Fruit fly (Drosophila melanogaster): ENCODE data around the gene Art8.

DNA sequence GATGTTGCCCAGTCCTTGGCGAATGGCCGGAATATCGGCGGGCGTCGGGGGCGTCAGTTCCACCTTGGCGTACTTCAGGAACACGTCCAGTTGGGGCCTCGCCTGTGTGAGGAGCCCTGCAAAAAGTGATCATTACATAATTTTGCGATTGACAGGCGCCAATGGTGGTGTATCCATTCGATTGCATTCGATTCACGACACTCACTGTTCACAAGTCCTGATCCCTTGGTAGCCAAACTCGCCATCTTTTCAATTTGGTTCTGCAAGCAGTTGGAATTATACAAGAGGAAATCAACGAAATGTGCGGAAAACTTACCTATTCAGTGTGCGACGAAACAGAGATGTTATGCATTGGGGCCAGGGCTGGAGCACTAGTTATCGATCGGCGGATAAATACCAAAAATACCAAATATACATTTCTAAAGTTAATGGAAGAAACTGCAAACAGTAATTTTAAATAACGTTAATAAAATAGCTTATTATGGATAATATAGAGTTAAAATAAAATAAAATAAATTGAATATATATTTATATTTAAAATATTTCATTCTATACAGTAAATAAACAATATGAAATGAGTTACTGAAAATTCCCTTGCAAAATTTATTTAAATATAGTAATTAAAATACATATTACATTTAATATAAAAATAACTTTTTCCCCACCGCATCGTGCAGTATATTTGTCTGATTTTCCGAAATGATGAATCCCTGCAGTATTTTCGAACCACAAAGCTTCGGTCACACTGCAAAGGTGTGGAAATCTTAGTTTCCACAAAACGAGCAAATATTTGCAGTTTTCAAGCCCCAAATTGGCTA lies 34.6 kb downstream of the Art8 start, which contains the start of the genes ATPsynG and SCAR:
- TF ChIP-seq EcR (GFP tag; optimal IDR thresholded peaks at IDR 0.05) (no peak), CG13204 (GFP tag; optimal IDR thresholded peaks at IDR 0.05) (no peak)

Data from whole organism, pupa.